Worm (Caenorhabditis elegans): ENCODE results near the gene atgp-1.
A peak's percentile ranks its signal among the peaks of the same experiment; 100 is the strongest.

atgp-1 gene

DNA sequence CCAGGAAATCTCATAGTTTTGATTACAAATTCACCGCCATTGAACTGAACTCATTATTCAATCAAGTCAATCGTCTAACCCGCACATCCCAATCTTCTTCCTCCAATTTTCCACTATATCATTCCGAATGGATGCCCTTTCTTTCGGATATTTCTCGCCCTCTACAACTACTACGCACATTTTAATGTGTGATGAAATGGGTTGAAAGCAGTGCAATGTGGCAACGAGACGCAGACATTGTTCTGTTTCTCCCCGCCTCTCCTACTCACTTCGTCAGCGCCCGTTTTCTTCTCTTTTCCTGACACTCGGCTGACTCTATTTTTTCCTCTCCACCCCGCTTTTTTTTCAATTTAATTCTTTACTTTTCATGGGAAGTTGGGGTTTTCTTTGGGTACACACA is 514 bp upstream of the atgp-1 start:
- TF ChIP-seq nhr-237 (tag; optimal IDR thresholded peaks at IDR 0.05) (peak; percentile 3), ztf-11 (tag; optimal IDR thresholded peaks at IDR 0.05) (no peak), hlh-1 (tag; optimal IDR thresholded peaks at IDR 0.05) (peak; percentile 51), unc-120 (tag; optimal IDR thresholded peaks at IDR 0.05; ENCODE audit: poor library complexity, severe bottlenecking) (peak; percentile 57), M03D4.4 (tag; optimal IDR thresholded peaks at IDR 0.05) (no peak), blmp-1 (tag; optimal IDR thresholded peaks at IDR 0.05) (peak; percentile 8), lin-32 (GFP tag; optimal IDR thresholded peaks at IDR 0.05) (no peak), pha-4 (tag; optimal IDR thresholded peaks at IDR 0.05) (no peak), nhr-76 (tag; optimal IDR thresholded peaks at IDR 0.05) (no peak), snpc-4 (tag; optimal IDR thresholded peaks at IDR 0.05) (no peak), sem-2 (GFP tag; optimal IDR thresholded peaks at IDR 0.05) (no peak), flh-1 (GFP tag; optimal IDR thresholded peaks at IDR 0.05) (no peak), bed-3 (GFP tag; optimal IDR thresholded peaks at IDR 0.05) (no peak), elt-1 (tag; optimal IDR thresholded peaks at IDR 0.05; ENCODE audit: borderline replicate concordance, insufficient read depth) (no peak), lin-13 (tag; optimal IDR thresholded peaks at IDR 0.05) (no peak), cnd-1 (tag; optimal IDR thresholded peaks at IDR 0.05) (peak; percentile 5), nhr-12 (tag; optimal IDR thresholded peaks at IDR 0.05) (no peak), zip-8 (tag; optimal IDR thresholded peaks at IDR 0.05) (no peak), mab-5 (tag; optimal IDR thresholded peaks at IDR 0.05) (peak; percentile 48), ceh-43 (GFP tag; optimal IDR thresholded peaks at IDR 0.05) (no peak), ceh-83 (GFP tag; optimal IDR thresholded peaks at IDR 0.05) (no peak), nhr-28 (tag; optimal IDR thresholded peaks at IDR 0.05) (no peak), ceh-39 (tag; optimal IDR thresholded peaks at IDR 0.05) (no peak), ces-1 (GFP tag; optimal IDR thresholded peaks at IDR 0.05) (peak; percentile 93), mls-2 (tag; optimal IDR thresholded peaks at IDR 0.05) (peak; percentile 13), sptf-1 (tag; optimal IDR thresholded peaks at IDR 0.05) (no peak), mep-1 (tag; optimal IDR thresholded peaks at IDR 0.05) (no peak), tbx-8 (GFP tag; optimal IDR thresholded peaks at IDR 0.05) (no peak), drap-1 (GFP tag; optimal IDR thresholded peaks at IDR 0.05) (no peak), ham-2 (GFP tag; optimal IDR thresholded peaks at IDR 0.05) (no peak), lsy-2 (tag; optimal IDR thresholded peaks at IDR 0.05) (peak; percentile 14), unc-39 (tag; optimal IDR thresholded peaks at IDR 0.05) (no peak), elt-3 (tag; optimal IDR thresholded peaks at IDR 0.05) (no peak), nhr-2 (tag; optimal IDR thresholded peaks at IDR 0.05) (no peak), unc-62 (GFP tag; optimal IDR thresholded peaks at IDR 0.05) (peak; percentile 78)

DNA sequence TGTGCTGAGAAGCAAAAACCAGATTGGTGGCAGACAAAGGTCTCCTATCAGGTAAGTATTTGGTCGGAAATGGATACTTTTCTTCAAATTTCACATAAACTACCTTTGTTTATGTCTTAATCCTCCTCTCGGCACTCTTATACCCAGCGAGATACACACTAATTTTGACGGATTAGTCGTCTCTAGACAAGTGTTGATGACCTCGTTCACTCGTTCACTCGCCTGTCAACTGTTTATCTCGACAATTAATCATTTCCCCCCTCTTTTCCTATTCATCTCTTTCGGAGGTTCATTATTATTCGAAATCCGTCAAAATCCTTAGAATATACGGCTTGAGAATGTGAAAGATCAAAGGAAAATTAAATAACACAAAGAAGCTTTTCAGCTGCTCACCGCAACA is 560 bp downstream of the atgp-1 start:
- TF ChIP-seq nhr-76 (tag; optimal IDR thresholded peaks at IDR 0.05) (no peak), unc-120 (tag; optimal IDR thresholded peaks at IDR 0.05; ENCODE audit: poor library complexity, severe bottlenecking) (no peak), mls-2 (tag; optimal IDR thresholded peaks at IDR 0.05) (no peak), hlh-1 (tag; optimal IDR thresholded peaks at IDR 0.05) (peak; percentile 66), unc-39 (tag; optimal IDR thresholded peaks at IDR 0.05) (no peak), mab-5 (tag; optimal IDR thresholded peaks at IDR 0.05) (peak; percentile 44), unc-62 (GFP tag; optimal IDR thresholded peaks at IDR 0.05) (peak; percentile 99), lin-13 (tag; optimal IDR thresholded peaks at IDR 0.05) (no peak), nhr-2 (tag; optimal IDR thresholded peaks at IDR 0.05) (peak; percentile 80), elt-3 (tag; optimal IDR thresholded peaks at IDR 0.05) (no peak)

DNA sequence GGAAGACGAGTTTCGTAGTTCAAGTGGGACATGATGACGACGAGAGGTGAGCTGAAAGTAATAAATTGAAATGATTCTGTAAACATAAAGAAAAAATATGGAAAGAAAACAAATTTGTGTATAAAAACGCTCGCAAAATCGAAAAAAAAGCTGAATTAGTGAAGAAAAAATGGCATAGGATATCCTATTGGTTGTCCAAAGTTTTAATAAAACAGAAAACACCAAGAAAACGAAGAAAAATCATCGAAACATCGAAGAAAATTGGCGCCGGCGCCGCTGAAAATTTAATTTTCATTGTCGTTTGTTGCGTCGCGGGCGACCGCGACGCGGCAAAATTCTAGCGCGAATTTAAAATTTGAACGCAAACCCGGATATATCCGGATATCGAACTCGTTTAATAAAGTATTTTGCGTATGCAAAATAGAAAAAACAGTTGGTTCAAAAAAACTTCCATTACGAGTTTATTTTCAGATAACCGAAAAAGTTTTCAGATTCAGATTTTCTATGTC is 4.5 kb downstream of the atgp-1 start, which contains the start of gene gln-5:
Gene gln-5, minus strand, starts transcription at position 51 of the 509 bp plus-strand sequence.
- no peak for TF ChIP-seq nhr-2 (tag; optimal IDR thresholded peaks at IDR 0.05)
- no peak for TF ChIP-seq cnd-1 (tag; optimal IDR thresholded peaks at IDR 0.05)
- TF ChIP-seq nhr-12 (tag; optimal IDR thresholded peaks at IDR 0.05): no peak
- no peak for TF ChIP-seq bed-3 (GFP tag; optimal IDR thresholded peaks at IDR 0.05)
- no peak for TF ChIP-seq mep-1 (tag; optimal IDR thresholded peaks at IDR 0.05)
- no peak for TF ChIP-seq sem-2 (GFP tag; optimal IDR thresholded peaks at IDR 0.05)
- no peak for TF ChIP-seq mab-5 (tag; optimal IDR thresholded peaks at IDR 0.05)
- TF ChIP-seq zip-8 (tag; optimal IDR thresholded peaks at IDR 0.05): no peak
- TF ChIP-seq flh-1 (GFP tag; optimal IDR thresholded peaks at IDR 0.05): no peak
- no peak for TF ChIP-seq nhr-28 (tag; optimal IDR thresholded peaks at IDR 0.05)
- no peak for TF ChIP-seq tbx-8 (GFP tag; optimal IDR thresholded peaks at IDR 0.05)
- no peak for TF ChIP-seq snpc-4 (tag; optimal IDR thresholded peaks at IDR 0.05)
- TF ChIP-seq elt-1 (tag; optimal IDR thresholded peaks at IDR 0.05; ENCODE audit: borderline replicate concordance, insufficient read depth): no peak
- no peak for TF ChIP-seq ceh-39 (tag; optimal IDR thresholded peaks at IDR 0.05)
- no peak for TF ChIP-seq unc-39 (tag; optimal IDR thresholded peaks at IDR 0.05)
- no peak for TF ChIP-seq ceh-43 (GFP tag; optimal IDR thresholded peaks at IDR 0.05)
- no peak for TF ChIP-seq unc-120 (tag; optimal IDR thresholded peaks at IDR 0.05; ENCODE audit: poor library complexity, severe bottlenecking)
